Worm (Caenorhabditis elegans) whole organism, L2 larva: ENCODE measurements around the gene eri-1.

Source experiments
- C34F6.9 ChIP-seq: fragments of 150-350 bp; optimal IDR thresholded peaks from 2 replicates; lab custom pipeline; 2014; ENCODE audit warnings: missing biosample characterization, missing genetic modification characterization
- F13H6.1 ChIP-seq: sonication (generic microtip); optimal IDR thresholded peaks from 2 replicates; lab custom pipeline; 2016; ENCODE audit warnings: missing genetic modification characterization, missing compliant biosample characterization
- ZK546.5 ChIP-seq: sonication (generic microtip); optimal IDR thresholded peaks from 2 replicates; lab custom pipeline; 2017; ENCODE audit warnings: missing biosample characterization, missing genetic modification characterization
- ama-1 ChIP-seq: fragments of 150-350 bp; optimal IDR thresholded peaks from 2 replicates; lab custom pipeline; 2018; ENCODE audit warnings: inconsistent platforms
- blmp-1 ChIP-seq: sonication (generic microtip); optimal IDR thresholded peaks from 2 replicates; lab custom pipeline; 2017; ENCODE audit warnings: missing genetic modification characterization, mild to moderate bottlenecking, missing compliant biosample characterization, antibody characterized with exemption, moderate library complexity; ENCODE audit not compliant: insufficient read depth
- ceh-82 ChIP-seq: fragments of 150-350 bp; optimal IDR thresholded peaks from 2 replicates; lab custom pipeline; 2014; ENCODE audit warnings: missing biosample characterization, missing genetic modification characterization
- crh-2 ChIP-seq: sonication (generic microtip); optimal IDR thresholded peaks from 2 replicates; lab custom pipeline; 2017; ENCODE audit warnings: missing biosample characterization, missing genetic modification characterization
- dmd-4 ChIP-seq: sonication (generic microtip); optimal IDR thresholded peaks from 2 replicates; lab custom pipeline; 2017; ENCODE audit warnings: missing biosample characterization, missing genetic modification characterization
- elt-1 ChIP-seq: fragments of 150-350 bp; optimal IDR thresholded peaks from 2 replicates; lab custom pipeline; 2014; ENCODE audit warnings: missing biosample characterization, missing genetic modification characterization
- elt-3 ChIP-seq: sonication (generic microtip); optimal IDR thresholded peaks from 2 replicates; lab custom pipeline; 2017; ENCODE audit warnings: missing biosample characterization, missing genetic modification characterization
- gmeb-1 ChIP-seq: fragments of 150-350 bp; optimal IDR thresholded peaks from 2 replicates; lab custom pipeline; 2014; ENCODE audit warnings: missing biosample characterization, missing genetic modification characterization
- lin-13 ChIP-seq: fragments of 150-350 bp; optimal IDR thresholded peaks from 2 replicates; lab custom pipeline; 2014; ENCODE audit warnings: missing biosample characterization, missing genetic modification reagents, missing genetic modification characterization
- lin-39 ChIP-seq: fragments of 150-350 bp; optimal IDR thresholded peaks from 2 replicates; lab custom pipeline; 2014; ENCODE audit warnings: missing biosample characterization, missing genetic modification reagents, missing genetic modification characterization
- lsy-2 ChIP-seq, 2 experiments: fragments of 150-350 bp in 1 of 2; sonication (generic microtip) in 1 of 2; optimal IDR thresholded peaks; 2 replicates each; lab custom pipeline; 2014 to 2017; ENCODE audit warnings: missing biosample characterization in 2 of 2, missing genetic modification characterization in 2 of 2
- mab-5 ChIP-seq: fragments of 150-350 bp; optimal IDR thresholded peaks from 2 replicates; lab custom pipeline; 2014; ENCODE audit warnings: missing biosample characterization, missing genetic modification characterization
- mbf-1 ChIP-seq: sonication (generic microtip); optimal IDR thresholded peaks from 2 replicates; lab custom pipeline; 2017; ENCODE audit warnings: missing biosample characterization, missing genetic modification characterization
- mdl-1 ChIP-seq, 2 experiments: fragments of 150-350 bp in 1 of 2; sonication (generic microtip) in 1 of 2; optimal IDR thresholded peaks; 2 replicates each; lab custom pipeline; 2017; ENCODE audit warnings: missing biosample characterization in 2 of 2, missing genetic modification characterization in 2 of 2
- nhr-10 ChIP-seq: sonication (generic microtip); optimal IDR thresholded peaks from 2 replicates; lab custom pipeline; 2017; ENCODE audit warnings: missing biosample characterization, missing genetic modification characterization
- nhr-11 ChIP-seq: fragments of 150-350 bp; optimal IDR thresholded peaks from 2 replicates; lab custom pipeline; 2014; ENCODE audit warnings: missing biosample characterization, missing genetic modification characterization
- nhr-12 ChIP-seq: fragments of 150-350 bp; optimal IDR thresholded peaks from 2 replicates; lab custom pipeline; 2014; ENCODE audit warnings: missing biosample characterization, missing genetic modification characterization
- nhr-129 ChIP-seq: fragments of 150-350 bp; optimal IDR thresholded peaks from 2 replicates; lab custom pipeline; 2014; ENCODE audit warnings: missing biosample characterization, missing genetic modification characterization
- nhr-21 ChIP-seq: fragments of 150-350 bp; optimal IDR thresholded peaks from 2 replicates; lab custom pipeline; 2014; ENCODE audit warnings: missing biosample characterization, missing genetic modification characterization
- nhr-25 ChIP-seq: fragments of 150-350 bp; sonication (generic microtip); optimal IDR thresholded peaks from 3 replicates; lab custom pipeline; 2014; ENCODE audit warnings: missing biosample characterization, missing genetic modification characterization
- nhr-6 ChIP-seq: fragments of 150-350 bp; optimal IDR thresholded peaks from 2 replicates; lab custom pipeline; 2014; ENCODE audit warnings: missing biosample characterization, missing genetic modification characterization
- nhr-77 ChIP-seq: fragments of 150-350 bp; optimal IDR thresholded peaks from 2 replicates; lab custom pipeline; 2014; ENCODE audit warnings: missing biosample characterization, missing genetic modification characterization
- peb-1 ChIP-seq: fragments of 150-350 bp; optimal IDR thresholded peaks from 2 replicates; lab custom pipeline; 2014; ENCODE audit warnings: missing biosample characterization, missing genetic modification characterization
- sem-4 ChIP-seq: fragments of 150-350 bp; optimal IDR thresholded peaks from 2 replicates; lab custom pipeline; 2014; ENCODE audit warnings: missing biosample characterization, missing genetic modification reagents, missing genetic modification characterization
- skn-1 ChIP-seq: sonication (generic microtip); optimal IDR thresholded peaks from 2 replicates; lab custom pipeline; 2017; ENCODE audit warnings: missing biosample characterization, missing genetic modification characterization
- sma-9 ChIP-seq, 2 experiments: fragments of 150-350 bp in 1 of 2; sonication (generic microtip) in 1 of 2; optimal IDR thresholded peaks; 2 replicates each; lab custom pipeline; 2014 to 2016; ENCODE audit warnings: missing genetic modification characterization in 2 of 2, mild to moderate bottlenecking in 1 of 2, missing biosample characterization in 1 of 2, missing compliant biosample characterization in 1 of 2, missing genetic modification reagents in 1 of 2, moderate library complexity in 1 of 2
- unc-62 ChIP-seq: fragments of 150-350 bp; optimal IDR thresholded peaks from 2 replicates; lab custom pipeline; 2014; ENCODE audit warnings: missing biosample characterization, missing genetic modification reagents, missing genetic modification characterization
- zag-1 ChIP-seq: fragments of 150-350 bp; optimal IDR thresholded peaks from 2 replicates; lab custom pipeline; 2014; ENCODE audit warnings: missing biosample characterization, missing genetic modification characterization
- ztf-1 ChIP-seq: fragments of 200-800 bp; sonication (Bioruptor generic); conservative IDR thresholded peaks from 2 replicates; pipeline ENCODE4 v1.3.6; 2022; ENCODE audit warnings: missing genetic modification characterization, missing compliant biosample characterization
- ztf-11 ChIP-seq: sonication (generic microtip); optimal IDR thresholded peaks from 2 replicates; lab custom pipeline; 2017; ENCODE audit warnings: missing biosample characterization, missing genetic modification characterization
- ztf-4 ChIP-seq: fragments of 150-350 bp; optimal IDR thresholded peaks from 2 replicates; lab custom pipeline; 2014; ENCODE audit warnings: missing biosample characterization, missing genetic modification characterization

Gene eri-1

ce11 chrIV:388073-388472 is 31.7 kb downstream of the eri-1 start, which contains the start of gene ssna-1:
Gene ssna-1 (plus strand): TSS chrIV:388084.
- TF ChIP-seq gmeb-1 (tag; lab: Kevin White, UChicago) = no peak
- TF ChIP-seq unc-62 (GFP tag; lab: Kevin White, UChicago) = no peak
- no peak for TF ChIP-seq ztf-1 (GFP tag; lab: Robert Waterston, UW)
- no peak for TF ChIP-seq C34F6.9 (tag; lab: Kevin White, UChicago)
- no peak for TF ChIP-seq lsy-2 (tag; optimal IDR thresholded peaks at IDR 0.05; lab: Kevin White, UChicago)
- TF ChIP-seq elt-3 (tag; lab: Kevin White, UChicago) = no peak
- no peak for TF ChIP-seq nhr-10 (tag; lab: Kevin White, UChicago)
- TF ChIP-seq elt-1 (tag; lab: Kevin White, UChicago) = no peak
- no peak for TF ChIP-seq ceh-82 (tag; lab: Kevin White, UChicago)
- TF ChIP-seq mdl-1 (tag; optimal IDR thresholded peaks at IDR 0.05; lab: Kevin White, UChicago) = no peak

ce11 chrIV:387283-388048 is 32.3 kb downstream of the eri-1 start:
- TF ChIP-seq elt-3 (tag; lab: Kevin White, UChicago) = no peak
- no peak for TF ChIP-seq nhr-12 (tag; lab: Kevin White, UChicago)
- TF ChIP-seq ama-1 (lab: Kevin White, UChicago) = no peak
- TF ChIP-seq mbf-1 (tag; lab: Kevin White, UChicago) = no peak
- TF ChIP-seq sem-4 (tag; lab: Kevin White, UChicago) = no peak
- no peak for TF ChIP-seq lin-39 (tag; lab: Kevin White, UChicago)
- no peak for TF ChIP-seq F13H6.1 (tag; lab: Kevin White, UChicago)
- no peak for TF ChIP-seq elt-1 (tag; lab: Kevin White, UChicago)
- no peak for TF ChIP-seq dmd-4 (tag; lab: Kevin White, UChicago)
- no peak for TF ChIP-seq unc-62 (GFP tag; lab: Kevin White, UChicago)
- no peak for TF ChIP-seq nhr-77 (tag; lab: Kevin White, UChicago)
- no peak for TF ChIP-seq mab-5
- no peak for TF ChIP-seq peb-1 (tag; lab: Kevin White, UChicago)
- no peak for TF ChIP-seq ZK546.5 (tag; lab: Kevin White, UChicago)
- TF ChIP-seq ztf-4 (tag; lab: Kevin White, UChicago) = no peak
- no peak for TF ChIP-seq nhr-129 (tag; lab: Kevin White, UChicago)
- TF ChIP-seq zag-1 = no peak
- no peak for TF ChIP-seq skn-1 (tag; lab: Kevin White, UChicago)
- TF ChIP-seq nhr-11 (tag; lab: Kevin White, UChicago) = no peak

DNA sequence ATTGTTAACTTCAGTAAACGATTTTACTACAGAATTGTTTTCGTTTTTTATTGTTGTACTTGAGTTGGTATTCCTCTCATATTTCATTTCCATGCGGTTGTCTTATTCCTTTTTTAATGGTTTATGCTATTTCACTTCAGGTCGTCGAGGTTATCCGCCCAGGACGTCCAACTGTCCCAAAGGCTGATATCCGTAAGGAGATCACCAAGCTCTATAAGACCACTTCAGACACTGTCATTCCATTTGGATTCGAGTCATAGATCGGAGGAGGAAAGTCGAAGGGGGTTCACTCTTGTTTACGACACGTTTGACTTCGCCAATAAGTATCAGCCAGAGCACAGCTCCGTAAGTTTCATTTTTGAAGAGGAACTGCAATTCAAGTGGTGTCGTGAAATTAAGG is 33.2 kb downstream of the eri-1 start, which contains the start of gene T07A9.14:
TSS of gene T07A9.14 (plus strand) at position 124 of the 400 bp plus-strand sequence.
- TF ChIP-seq sma-9 (GFP tag; optimal IDR thresholded peaks at IDR 0.05; lab: Kevin White, UChicago) (no peak), sma-9 (tag; optimal IDR thresholded peaks at IDR 0.05; lab: Kevin White, UChicago) (no peak), ztf-11 (tag; lab: Kevin White, UChicago) (no peak), lin-13 (GFP tag; lab: Kevin White, UChicago) (no peak), lsy-2 (tag; optimal IDR thresholded peaks at IDR 0.05; lab: Kevin White, UChicago) (no peak), blmp-1 (tag; lab: Kevin White, UChicago) (no peak), nhr-25 (tag; lab: Kevin White, UChicago) (no peak), crh-2 (tag; lab: Kevin White, UChicago) (no peak), elt-3 (tag; lab: Kevin White, UChicago) (no peak), ztf-4 (tag; lab: Kevin White, UChicago) (no peak), nhr-10 (tag; lab: Kevin White, UChicago) (no peak), gmeb-1 (tag; lab: Kevin White, UChicago) (no peak), nhr-21 (no peak), nhr-6 (tag; lab: Kevin White, UChicago) (no peak)
